Worm (Caenorhabditis elegans) whole organism, L4 larva: Measurements from ENCODE around the gene mrps-9.

Source experiments
- F37D6.2 ChIP-seq: sonication (generic microtip); optimal IDR thresholded peaks from 2 replicates; lab custom pipeline; 2016; ENCODE audit warnings: mild to moderate bottlenecking, missing genetic modification characterization, missing compliant biosample characterization
- Y105C5A.15 ChIP-seq: fragments of 200-800 bp; sonication (Bioruptor generic); IDR thresholded peaks from 2 replicates; pipeline ENCODE4 v1.3.6; 2022; ENCODE audit warnings: missing genetic modification characterization, missing compliant biosample characterization
- Y5F2A.4 ChIP-seq: fragments of 200-800 bp; sonication (Bioruptor generic); optimal IDR thresholded peaks from 2 replicates; lab custom pipeline; 2018; ENCODE audit warnings: mild to moderate bottlenecking, missing genetic modification characterization, missing compliant biosample characterization
- Y75B8A.6 ChIP-seq: fragments of 200-800 bp; sonication (Bioruptor generic); IDR thresholded peaks from 2 replicates; pipeline ENCODE4 v1.3.6; 2022; ENCODE audit warnings: missing genetic modification reagents, missing genetic modification characterization, missing compliant biosample characterization
- aha-1 ChIP-seq: fragments of 150-350 bp; peaks from one replicate; lab custom pipeline; 2014; ENCODE audit warnings: missing biosample characterization, missing genetic modification characterization
- aly-2 ChIP-seq: sonication (generic microtip); optimal IDR thresholded peaks from 2 replicates; lab custom pipeline; 2018; ENCODE audit warnings: missing biosample characterization, missing genetic modification characterization
- ceh-62 ChIP-seq: sonication (generic microtip); optimal IDR thresholded peaks from 2 replicates; lab custom pipeline; 2017; ENCODE audit warnings: missing biosample characterization, missing genetic modification characterization
- ceh-82 ChIP-seq: sonication (generic microtip); optimal IDR thresholded peaks from 2 replicates; lab custom pipeline; 2017; ENCODE audit warnings: missing biosample characterization, missing genetic modification characterization
- cey-2 ChIP-seq: sonication (generic microtip); optimal IDR thresholded peaks from 3 replicates; lab custom pipeline; 2017; ENCODE audit warnings: missing genetic modification characterization, mild to moderate bottlenecking, missing compliant biosample characterization, antibody characterized with exemption, borderline replicate concordance; ENCODE audit not compliant: insufficient read depth
- ctbp-1 ChIP-seq: fragments of 200-800 bp; sonication (Bioruptor generic); IDR thresholded peaks from 2 replicates; pipeline ENCODE4 v1.3.6; 2022; ENCODE audit warnings: missing genetic modification reagents, missing genetic modification characterization, missing compliant biosample characterization
- daf-16 ChIP-seq, 3 experiments: sonication (generic microtip); optimal IDR thresholded peaks; 2 replicates each; lab custom pipeline; 2016 to 2017; ENCODE audit warnings: missing genetic modification characterization in 3 of 3, missing genetic modification reagents in 3 of 3, mild to moderate bottlenecking in 2 of 3, missing compliant biosample characterization in 2 of 3, missing biosample characterization in 1 of 3, moderate library complexity in 1 of 3
- dmd-6 ChIP-seq: fragments of 200-800 bp; sonication (Bioruptor generic); IDR thresholded peaks from 2 replicates; pipeline ENCODE4 v1.3.6; 2022; ENCODE audit warnings: missing genetic modification reagents, missing genetic modification characterization, missing compliant biosample characterization
- dpl-1 ChIP-seq: fragments of 150-350 bp; optimal IDR thresholded peaks from 2 replicates; lab custom pipeline; 2014; ENCODE audit warnings: missing biosample characterization, missing genetic modification reagents, missing genetic modification characterization
- duxl-1 ChIP-seq: sonication (generic microtip); optimal IDR thresholded peaks from 2 replicates; lab custom pipeline; 2016; ENCODE audit warnings: mild to moderate bottlenecking, missing genetic modification characterization, moderate library complexity, missing compliant biosample characterization; ENCODE audit not compliant: poor library complexity
- egl-43 ChIP-seq: fragments of 200-800 bp; sonication (Bioruptor generic); IDR thresholded peaks from 2 replicates; pipeline ENCODE4 v1.3.6; 2022; ENCODE audit warnings: missing genetic modification reagents, missing genetic modification characterization, missing compliant biosample characterization
- fkh-10 ChIP-seq: fragments of 150-350 bp; optimal IDR thresholded peaks from 2 replicates; lab custom pipeline; 2014; ENCODE audit warnings: missing biosample characterization, missing genetic modification reagents, missing genetic modification characterization
- gei-8 ChIP-seq: fragments of 200-800 bp; sonication (Bioruptor generic); optimal IDR thresholded peaks from 2 replicates; lab custom pipeline; 2018; ENCODE audit warnings: mild to moderate bottlenecking, missing genetic modification characterization, missing compliant biosample characterization
- hlh-11 ChIP-seq: fragments of 200-800 bp; sonication (Bioruptor generic); optimal IDR thresholded peaks from 2 replicates; lab custom pipeline; 2018; ENCODE audit warnings: mild to moderate bottlenecking, missing genetic modification characterization, missing compliant biosample characterization
- hmg-1.1 ChIP-seq: fragments of 200-800 bp; sonication (Bioruptor generic); IDR thresholded peaks from 2 replicates; pipeline ENCODE4 v1.3.6; 2022; ENCODE audit warnings: missing genetic modification reagents, missing genetic modification characterization, missing compliant biosample characterization
- jun-1 ChIP-seq: fragments of 150-350 bp; optimal IDR thresholded peaks from 2 replicates; lab custom pipeline; 2014; ENCODE audit warnings: missing biosample characterization, missing genetic modification reagents, missing genetic modification characterization
- lin-13 ChIP-seq: fragments of 150-350 bp; optimal IDR thresholded peaks from 2 replicates; lab custom pipeline; 2014; ENCODE audit warnings: missing biosample characterization, missing genetic modification reagents, missing genetic modification characterization
- lin-38 ChIP-seq: fragments of 200-800 bp; sonication (Bioruptor generic); IDR thresholded peaks from 2 replicates; pipeline ENCODE4 v1.3.6; 2022; ENCODE audit warnings: missing genetic modification reagents, missing genetic modification characterization, missing compliant biosample characterization
- lir-3 ChIP-seq: sonication (generic microtip); optimal IDR thresholded peaks from 2 replicates; lab custom pipeline; 2016; ENCODE audit warnings: mild to moderate bottlenecking, missing genetic modification characterization, missing compliant biosample characterization
- lsy-2 ChIP-seq, 2 experiments: fragments of 150-350 bp in 1 of 2; sonication (generic microtip) in 1 of 2; optimal IDR thresholded peaks; 2 replicates each; lab custom pipeline; 2014 to 2017; ENCODE audit warnings: missing biosample characterization in 2 of 2, missing genetic modification characterization in 2 of 2
- madf-5 ChIP-seq, 2 experiments: fragments of 200-800 bp; sonication (Bioruptor generic); IDR thresholded peaks; 2 replicates each; pipeline ENCODE4 v1.3.6; 2022; ENCODE audit warnings: missing compliant biosample characterization in 2 of 2, missing genetic modification characterization in 2 of 2
- mdl-1 ChIP-seq, 2 experiments: fragments of 150-350 bp in 1 of 2; sonication (generic microtip) in 1 of 2; optimal IDR thresholded peaks; 2 replicates each; lab custom pipeline; 2014 to 2017; ENCODE audit warnings: missing biosample characterization in 2 of 2, missing genetic modification characterization in 2 of 2
- mdt-29 ChIP-seq: fragments of 200-800 bp; sonication (Bioruptor generic); IDR thresholded peaks from 2 replicates; pipeline ENCODE4 v1.3.6; 2022; ENCODE audit warnings: missing genetic modification reagents, missing genetic modification characterization, missing compliant biosample characterization
- mes-2 ChIP-seq: sonication (generic microtip); optimal IDR thresholded peaks from 2 replicates; lab custom pipeline; 2016; ENCODE audit warnings: missing genotype, mild to moderate bottlenecking, missing genetic modification characterization, missing compliant biosample characterization; ENCODE audit not compliant: poor library complexity, severe bottlenecking
- mxl-3 ChIP-seq: fragments of 200-800 bp; sonication (Bioruptor generic); optimal IDR thresholded peaks from 2 replicates; lab custom pipeline; 2018; ENCODE audit warnings: mild to moderate bottlenecking, missing genetic modification characterization, missing compliant biosample characterization
- nhr-111 ChIP-seq: fragments of 200-800 bp; sonication (Bioruptor generic); optimal IDR thresholded peaks from 2 replicates; lab custom pipeline; 2018; ENCODE audit warnings: mild to moderate bottlenecking, missing genetic modification characterization, missing compliant biosample characterization
- nhr-25 ChIP-seq: sonication (generic microtip); optimal IDR thresholded peaks from 2 replicates; lab custom pipeline; 2017; ENCODE audit warnings: missing genetic modification characterization, mild to moderate bottlenecking, missing compliant biosample characterization, antibody characterized with exemption, moderate library complexity, borderline replicate concordance; ENCODE audit not compliant: insufficient read depth
- nhr-42 ChIP-seq: fragments of 200-800 bp; sonication (Bioruptor generic); IDR thresholded peaks from 2 replicates; pipeline ENCODE4 v1.3.6; 2022; ENCODE audit warnings: missing genetic modification characterization, missing compliant biosample characterization
- nhr-6 ChIP-seq: fragments of 150-350 bp; optimal IDR thresholded peaks from 2 replicates; lab custom pipeline; 2014; ENCODE audit warnings: missing biosample characterization, missing genetic modification characterization
- nhr-77 ChIP-seq: fragments of 150-350 bp; optimal IDR thresholded peaks from 2 replicates; lab custom pipeline; 2014; ENCODE audit warnings: missing biosample characterization, missing genetic modification characterization
- pha-4 ChIP-seq, 2 experiments: fragments of 150-350 bp in 1 of 2; fragments of 200-800 bp in 1 of 2; sonication (Bioruptor generic) in 1 of 2; IDR thresholded peaks in 1 of 2; optimal IDR thresholded peaks in 1 of 2; 2 replicates each; pipeline versions ENCODE4 v1.3.6 to Lab custom; 2014 to 2022; ENCODE audit warnings: missing genetic modification characterization in 2 of 2, missing genetic modification reagents in 2 of 2, missing biosample characterization in 1 of 2, missing compliant biosample characterization in 1 of 2
- snpc-4 ChIP-seq: fragments of 150-350 bp; optimal IDR thresholded peaks from 2 replicates; lab custom pipeline; 2014; ENCODE audit warnings: missing biosample characterization, missing genetic modification characterization
- spr-1 ChIP-seq: sonication (generic microtip); optimal IDR thresholded peaks from 2 replicates; lab custom pipeline; 2016; ENCODE audit warnings: mild to moderate bottlenecking, missing genetic modification characterization, missing compliant biosample characterization
- spr-3 ChIP-seq: fragments of 200-800 bp; sonication (Bioruptor generic); optimal IDR thresholded peaks from 2 replicates; lab custom pipeline; 2018; ENCODE audit warnings: mild to moderate bottlenecking, missing genetic modification characterization, missing compliant biosample characterization
- tra-1 ChIP-seq: fragments of 200-800 bp; sonication (Bioruptor generic); IDR thresholded peaks from 2 replicates; pipeline ENCODE4 v1.3.6; 2022; ENCODE audit warnings: missing genetic modification reagents, missing genetic modification characterization, missing compliant biosample characterization
- unc-62 ChIP-seq, 3 experiments: fragments of 150-350 bp in 1 of 3; sonication (generic microtip); optimal IDR thresholded peaks in 2 of 3; peaks in 1 of 3; 1 replicate in 1 of 3; 2 replicates in 2 of 3; lab custom pipeline; 2014 to 2017; ENCODE audit warnings: missing biosample characterization in 3 of 3, missing genetic modification characterization in 3 of 3, missing genetic modification reagents in 3 of 3, missing genotype in 1 of 3
- vab-7 ChIP-seq: fragments of 200-800 bp; sonication (Bioruptor generic); IDR thresholded peaks from 2 replicates; pipeline ENCODE4 v1.3.6; 2022; ENCODE audit warnings: missing genetic modification reagents, missing genetic modification characterization, missing compliant biosample characterization
- zfp-3 ChIP-seq: fragments of 200-800 bp; sonication (Bioruptor generic); conservative IDR thresholded peaks from 2 replicates; pipeline ENCODE4 v1.3.6; 2022; ENCODE audit warnings: missing genetic modification reagents, missing genetic modification characterization, missing compliant biosample characterization
- zip-2 ChIP-seq: fragments of 150-350 bp; optimal IDR thresholded peaks from 2 replicates; lab custom pipeline; 2014; ENCODE audit warnings: missing biosample characterization, missing genetic modification characterization
- ztf-7 ChIP-seq: fragments of 150-350 bp; optimal IDR thresholded peaks from 2 replicates; lab custom pipeline; 2014; ENCODE audit warnings: missing biosample characterization, missing genetic modification characterization

mrps-9 gene

ce11 chrIII:8227511-8227910 lies 38.4 kb upstream of the mrps-9 start, which contains the start of gene fbxl-1 (continued):
- TF ChIP-seq spr-1 (tag; lab: Kevin White, UChicago) (peak; percentile 36), egl-43 (GFP tag; lab: Robert Waterston, UW) (peak; percentile 79), mxl-3 (peak; percentile 86), lin-38 (GFP tag; lab: Robert Waterston, UW) (peak; percentile 59), vab-7 (GFP tag; lab: Robert Waterston, UW) (peak; percentile 62), gei-8 (GFP tag; lab: Kevin White, UChicago) (peak; percentile 5), nhr-42 (GFP tag; lab: Robert Waterston, UW) (peak; percentile 41; the same call in 1 of the 2 replicates), duxl-1 (tag; lab: Kevin White, UChicago) (peak; percentile 6), dmd-6 (GFP tag; lab: Robert Waterston, UW) (peak; percentile 86), jun-1 (peak; percentile 23), hlh-11 (tag; lab: Kevin White, UChicago) (peak; percentile 99), madf-5 (GFP tag; IDR thresholded peaks at IDR 0.05; lab: Robert Waterston, UW) (no peak), ceh-62 (tag; lab: Kevin White, UChicago) (no peak), nhr-77 (tag; lab: Kevin White, UChicago) (peak; percentile 83), snpc-4 (no peak), pha-4 (GFP tag; IDR thresholded peaks at IDR 0.05; lab: Robert Waterston, UW) (no peak; the same call in 1 of the 2 replicates), pha-4 (tag; optimal IDR thresholded peaks at IDR 0.05; lab: Kevin White, UChicago) (no peak), Y5F2A.4 (GFP tag; lab: Kevin White, UChicago) (no peak), aly-2 (peak; percentile 28), fkh-10 (GFP tag; lab: Kevin White, UChicago) (peak; percentile 28), ztf-7 (tag; lab: Kevin White, UChicago) (peak; percentile 30), tra-1 (GFP tag; lab: Robert Waterston, UW) (no peak), daf-16 (GFP tag; optimal IDR thresholded peaks at IDR 0.05; lab: Kevin White, UChicago) (no peak), daf-16 (tag; optimal IDR thresholded peaks at IDR 0.05; lab: Kevin White, UChicago) (peak; percentile 64), mes-2 (tag; lab: Kevin White, UChicago) (peak; percentile 61), hmg-1.1 (peak; percentile 93), mdt-29 (GFP tag; lab: Robert Waterston, UW) (peak; percentile 45; the same call in 1 of the 2 replicates), lin-13 (GFP tag; lab: Kevin White, UChicago) (peak; percentile 37), dpl-1 (GFP tag; lab: Kevin White, UChicago) (peak; percentile 16), aha-1 (tag; lab: Kevin White, UChicago) (peak; percentile 92), ceh-82 (no peak)

ce11 chrIII:8228916-8229315 lies 36.9 kb upstream of the mrps-9 start:
- TF ChIP-seq unc-62 (GFP tag; optimal IDR thresholded peaks at IDR 0.05 in 1 of 2; lab: Kevin White, UChicago) (peak in 1 of 2 experiments; percentile 79), unc-62 (tag; optimal IDR thresholded peaks at IDR 0.05; lab: Kevin White, UChicago) (no peak), dmd-6 (GFP tag; lab: Robert Waterston, UW) (no peak), nhr-42 (GFP tag; lab: Robert Waterston, UW) (0 out of 2 replicates have a peak, but pooled peaks have one; percentile 50)

ce11 chrIII:8229480-8229879 lies 36.4 kb upstream of the mrps-9 start:
- TF ChIP-seq daf-16 (GFP tag; optimal IDR thresholded peaks at IDR 0.05; lab: Kevin White, UChicago) (no peak), daf-16 (tag; optimal IDR thresholded peaks at IDR 0.05; lab: Kevin White, UChicago) (no peak), tra-1 (GFP tag; lab: Robert Waterston, UW) (no peak), zfp-3 (GFP tag; lab: Robert Waterston, UW) (no peak), hmg-1.1 (0 out of 2 replicates have a peak, but pooled peaks have one; percentile 6), lir-3 (tag; lab: Kevin White, UChicago) (no peak), nhr-25 (tag; lab: Kevin White, UChicago) (no peak), zip-2 (no peak), Y105C5A.15 (GFP tag; lab: Robert Waterston, UW) (no peak), aly-2 (no peak), spr-3 (GFP tag; lab: Kevin White, UChicago) (no peak), lsy-2 (tag; optimal IDR thresholded peaks at IDR 0.05; lab: Kevin White, UChicago) (peak in 1 of 2 experiments; percentile 15), cey-2 (tag; lab: Kevin White, UChicago) (no peak), mdl-1 (tag; optimal IDR thresholded peaks at IDR 0.05; lab: Kevin White, UChicago) (no peak), Y75B8A.6 (GFP tag; lab: Robert Waterston, UW) (no peak), nhr-6 (tag; lab: Kevin White, UChicago) (no peak), nhr-77 (tag; lab: Kevin White, UChicago) (no peak), ctbp-1 (GFP tag; lab: Robert Waterston, UW) (0 out of 2 replicates have a peak, but pooled peaks have one; percentile 41), aha-1 (tag; lab: Kevin White, UChicago) (no peak), nhr-111 (GFP tag; lab: Kevin White, UChicago) (no peak), F37D6.2 (tag; lab: Kevin White, UChicago) (peak; percentile 11), pha-4 (GFP tag; IDR thresholded peaks at IDR 0.05; lab: Robert Waterston, UW) (no peak), pha-4 (tag; optimal IDR thresholded peaks at IDR 0.05; lab: Kevin White, UChicago) (no peak)
